Worm (Caenorhabditis elegans) whole organism, late embryonic: ENCODE results near the gene rpl-21.

ENCODE experiments used
- lin-11 ChIP-seq: fragments of 200-800 bp; sonication (Bioruptor generic); optimal IDR thresholded peaks from 2 replicates; lab custom pipeline; 2018; ENCODE audit warnings: mild to moderate bottlenecking, missing genetic modification characterization, missing compliant biosample characterization
- tbx-2 ChIP-seq: sonication (generic microtip); optimal IDR thresholded peaks from 2 replicates; lab custom pipeline; 2016; ENCODE audit warnings: missing genetic modification characterization, missing compliant biosample characterization

DNA sequence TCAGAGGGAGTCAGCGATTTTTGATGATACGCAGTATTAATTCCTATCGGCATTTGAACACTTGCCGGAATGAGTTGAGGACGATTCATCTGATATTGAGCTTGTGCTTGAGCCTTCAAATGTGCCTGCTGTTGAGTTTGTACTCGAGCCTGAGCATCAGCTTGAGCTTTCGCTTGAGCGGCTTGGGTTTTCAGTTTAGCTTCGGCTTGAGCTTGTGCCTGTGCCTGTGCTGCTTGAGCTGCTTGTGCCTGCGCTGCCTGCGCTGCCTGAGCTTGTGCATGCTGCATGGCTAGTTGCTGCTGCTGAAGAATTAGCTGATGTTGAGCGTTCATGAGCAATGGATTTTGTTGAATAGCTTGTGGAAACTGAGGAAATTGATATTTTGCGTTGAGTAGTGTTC, 14.2 kb downstream of the rpl-21 start:
- TF ChIP-seq tbx-2 (tag; lab: Kevin White, UChicago), result no peak
- TF ChIP-seq lin-11, result no peak
